Fruit fly (Drosophila melanogaster) whole organism, embryonic: ENCODE data around the gene Rab9.

Source experiments
- Ada2b ChIP-seq: fragments of 200-800 bp; sonication (Bioruptor generic); IDR thresholded peaks from 2 replicates; pipeline ENCODE4 v1.3.6; 2022; ENCODE audit warnings: missing biosample characterization, missing genetic modification characterization
- Aef1 ChIP-seq: fragments of 200-800 bp; sonication (Bioruptor generic); IDR thresholded peaks from 3 replicates; pipeline ENCODE4 v1.3.6; 2022; ENCODE audit warnings: missing biosample characterization, missing genetic modification characterization
- B-H2 ChIP-seq: fragments of 200-800 bp; sonication (Bioruptor generic); optimal IDR thresholded peaks from 2 replicates; lab custom pipeline; 2018; ENCODE audit warnings: missing biosample characterization, mild to moderate bottlenecking, missing genetic modification characterization
- BEAF-32 ChIP-seq: fragments of 200-800 bp; sonication (Bioruptor generic); optimal IDR thresholded peaks from 3 replicates; lab custom pipeline; 2017; ENCODE audit warnings: missing biosample characterization, missing genetic modification characterization, mild to moderate bottlenecking, moderate library complexity, missing genetic modification reagents
- Bdp1 ChIP-seq: fragments of 200-800 bp; sonication (Bioruptor generic); optimal IDR thresholded peaks from 3 replicates; lab custom pipeline; 2016; ENCODE audit warnings: missing biosample characterization, missing genetic modification characterization
- Bgb ChIP-seq: fragments of 200-800 bp; sonication (Bioruptor generic); IDR thresholded peaks from 2 replicates; pipeline ENCODE4 v1.3.6; 2022; ENCODE audit warnings: missing biosample characterization, missing genetic modification characterization; ENCODE audit not compliant: partially characterized antibody
- CG10209 ChIP-seq: fragments of 200-800 bp; sonication (Bioruptor generic); optimal IDR thresholded peaks from 3 replicates; lab custom pipeline; 2017; ENCODE audit warnings: missing biosample characterization, mild to moderate bottlenecking, missing genetic modification characterization, missing genetic modification reagents
- CG10267 ChIP-seq: fragments of 200-800 bp; sonication (Bioruptor generic); optimal IDR thresholded peaks from 2 replicates; lab custom pipeline; 2018; ENCODE audit warnings: missing biosample characterization, mild to moderate bottlenecking, missing genetic modification characterization, moderate library complexity
- CG11398 ChIP-seq: fragments of 200-800 bp; sonication (Bioruptor generic); optimal IDR thresholded peaks from 2 replicates; lab custom pipeline; 2016; ENCODE audit warnings: missing biosample characterization, missing genetic modification characterization
- CG12659 ChIP-seq: fragments of 200-800 bp; sonication (Bioruptor generic); optimal IDR thresholded peaks from 3 replicates; lab custom pipeline; 2017; ENCODE audit warnings: mild to moderate bottlenecking, missing biosample characterization, missing genetic modification reagents, missing genetic modification characterization
- CG13287 ChIP-seq: fragments of 200-800 bp; sonication (Bioruptor generic); IDR thresholded peaks from 2 replicates; pipeline ENCODE4 v1.3.6; 2022; ENCODE audit warnings: missing biosample characterization, missing genetic modification characterization; ENCODE audit not compliant: partially characterized antibody
- CG13894 ChIP-seq: fragments of 200-800 bp; sonication (Bioruptor generic); optimal IDR thresholded peaks from 3 replicates; lab custom pipeline; 2018; ENCODE audit warnings: missing biosample characterization, mild to moderate bottlenecking, missing genetic modification characterization, moderate library complexity
- CG14441 ChIP-seq: fragments of 200-800 bp; sonication (Bioruptor generic); IDR thresholded peaks from 2 replicates; pipeline ENCODE4 v1.3.6; 2022; ENCODE audit warnings: missing biosample characterization, missing genetic modification characterization
- CG15073 ChIP-seq: fragments of 200-800 bp; sonication (Bioruptor generic); optimal IDR thresholded peaks from 2 replicates; lab custom pipeline; 2016; ENCODE audit warnings: missing biosample characterization, missing genetic modification characterization
- CG15601 ChIP-seq: fragments of 200-800 bp; sonication (Bioruptor generic); optimal IDR thresholded peaks from 3 replicates; lab custom pipeline; 2019; ENCODE audit warnings: missing biosample characterization, mild to moderate bottlenecking, missing genetic modification characterization, moderate library complexity
- CG16863 ChIP-seq: fragments of 200-800 bp; sonication (Bioruptor generic); optimal IDR thresholded peaks from 3 replicates; lab custom pipeline; 2016; ENCODE audit warnings: missing biosample characterization, missing genetic modification characterization
- CG17829 ChIP-seq: fragments of 200-800 bp; optimal IDR thresholded peaks from 2 replicates; lab custom pipeline; 2019; ENCODE audit warnings: missing biosample characterization, mild to moderate bottlenecking, missing genetic modification characterization, moderate library complexity
- CG18619 ChIP-seq: fragments of 200-800 bp; sonication (Bioruptor generic); optimal IDR thresholded peaks from 3 replicates; lab custom pipeline; 2017; ENCODE audit warnings: missing biosample characterization, mild to moderate bottlenecking, missing genetic modification characterization
- CG31388 ChIP-seq: fragments of 200-800 bp; sonication (Bioruptor generic); optimal IDR thresholded peaks from 2 replicates; lab custom pipeline; 2016; ENCODE audit warnings: missing biosample characterization, missing genetic modification characterization
- CG4360 ChIP-seq: fragments of 200-800 bp; sonication (Bioruptor generic); IDR thresholded peaks from 2 replicates; pipeline ENCODE4 v1.3.6; 2022; ENCODE audit warnings: missing biosample characterization, missing genetic modification characterization
- CG7271 ChIP-seq: fragments of 200-800 bp; sonication (Bioruptor generic); optimal IDR thresholded peaks from 2 replicates; lab custom pipeline; 2018; ENCODE audit warnings: missing biosample characterization, mild to moderate bottlenecking, missing genetic modification characterization, moderate library complexity
- CG7556 ChIP-seq: fragments of 200-800 bp; sonication (Bioruptor generic); optimal IDR thresholded peaks from 2 replicates; lab custom pipeline; 2017; ENCODE audit warnings: missing biosample characterization, mild to moderate bottlenecking, missing genetic modification characterization
- CG7839 ChIP-seq: fragments of 200-800 bp; sonication (Bioruptor generic); optimal IDR thresholded peaks from 3 replicates; lab custom pipeline; 2018; ENCODE audit warnings: missing biosample characterization, mild to moderate bottlenecking, missing genetic modification characterization, moderate library complexity
- CG9609 ChIP-seq: fragments of 200-800 bp; sonication (Bioruptor generic); optimal IDR thresholded peaks from 3 replicates; lab custom pipeline; 2016; ENCODE audit warnings: missing biosample characterization, missing genetic modification characterization
- ERR ChIP-seq: fragments of 200-800 bp; sonication (Bioruptor generic); optimal IDR thresholded peaks from 2 replicates; lab custom pipeline; 2016; ENCODE audit warnings: missing biosample characterization, missing genetic modification characterization
- Mad ChIP-seq: fragments of 200-800 bp; sonication (Bioruptor generic); optimal IDR thresholded peaks from 2 replicates; lab custom pipeline; 2016; ENCODE audit warnings: missing biosample characterization, missing genetic modification characterization
- Nf-YC ChIP-seq: fragments of 200-800 bp; optimal IDR thresholded peaks from 3 replicates; lab custom pipeline; 2019; ENCODE audit warnings: missing biosample characterization, mild to moderate bottlenecking, missing genetic modification characterization, moderate library complexity
- Oli ChIP-seq: fragments of 200-800 bp; sonication (Bioruptor generic); optimal IDR thresholded peaks from 2 replicates; lab custom pipeline; 2018; ENCODE audit warnings: missing biosample characterization, mild to moderate bottlenecking, missing genetic modification characterization, moderate library complexity
- Sin3A ChIP-seq: fragments of >200 bp; optimal IDR thresholded peaks from 2 replicates; lab custom pipeline; 2018
- Usf ChIP-seq: fragments of 200-800 bp; sonication (Bioruptor generic); optimal IDR thresholded peaks from 2 replicates; lab custom pipeline; 2017; ENCODE audit warnings: missing genotype, missing biosample characterization, missing genetic modification characterization
- Xbp1 ChIP-seq: fragments of 200-800 bp; sonication (Bioruptor generic); optimal IDR thresholded peaks from 3 replicates; lab custom pipeline; 2016; ENCODE audit warnings: missing biosample characterization, mild to moderate bottlenecking, missing genetic modification characterization
- amos ChIP-seq: fragments of 200-800 bp; sonication (Bioruptor generic); IDR thresholded peaks from 2 replicates; pipeline ENCODE4 v1.3.6; 2022; ENCODE audit warnings: missing biosample characterization, missing genetic modification characterization; ENCODE audit not compliant: partially characterized antibody
- chinmo ChIP-seq: fragments of 200-800 bp; sonication (Bioruptor generic); IDR thresholded peaks from 4 replicates; pipeline ENCODE4 v1.3.6; 2022; ENCODE audit warnings: missing biosample characterization, missing genetic modification characterization; ENCODE audit not compliant: partially characterized antibody
- chn ChIP-seq: fragments of 200-800 bp; sonication (Bioruptor generic); optimal IDR thresholded peaks from 2 replicates; lab custom pipeline; 2016; ENCODE audit warnings: missing biosample characterization, missing genetic modification characterization
- croc ChIP-seq: fragments of 200-800 bp; sonication (Bioruptor generic); conservative IDR thresholded peaks from 3 replicates; pipeline ENCODE4 v1.3.6; 2022; ENCODE audit warnings: missing biosample characterization, missing genetic modification characterization
- gfzf ChIP-seq: fragments of 200-800 bp; sonication (Bioruptor generic); optimal IDR thresholded peaks from 2 replicates; lab custom pipeline; 2016; ENCODE audit warnings: missing biosample characterization, mild to moderate bottlenecking, missing genetic modification characterization, moderate library complexity
- insv ChIP-seq, 2 experiments: fragments of 200-800 bp; sonication (Bioruptor generic); optimal IDR thresholded peaks; 3 replicates each; lab custom pipeline; 2016 to 2018; ENCODE audit warnings: missing biosample characterization in 2 of 2, missing genetic modification characterization in 2 of 2
- kah ChIP-seq: fragments of 200-800 bp; sonication (Bioruptor generic); optimal IDR thresholded peaks from 2 replicates; lab custom pipeline; 2018; ENCODE audit warnings: missing biosample characterization, mild to moderate bottlenecking, missing genetic modification characterization
- nau ChIP-seq: fragments of 200-800 bp; sonication (Bioruptor generic); optimal IDR thresholded peaks from 3 replicates; lab custom pipeline; 2017; ENCODE audit warnings: missing biosample characterization, mild to moderate bottlenecking, missing genetic modification characterization, missing genetic modification reagents
- nmo ChIP-seq: fragments of 200-800 bp; sonication (Bioruptor generic); optimal IDR thresholded peaks from 2 replicates; lab custom pipeline; 2018; ENCODE audit warnings: missing biosample characterization, mild to moderate bottlenecking, missing genetic modification characterization, moderate library complexity
- p53 ChIP-seq: fragments of 200-800 bp; sonication (Bioruptor generic); optimal IDR thresholded peaks from 2 replicates; lab custom pipeline; 2016; ENCODE audit warnings: missing biosample characterization, missing genetic modification characterization
- pb ChIP-seq: fragments of 200-800 bp; sonication (Bioruptor generic); optimal IDR thresholded peaks from 3 replicates; lab custom pipeline; 2016; ENCODE audit warnings: missing biosample characterization, missing genetic modification characterization
- pzg ChIP-seq: fragments of 200-800 bp; sonication (Bioruptor generic); optimal IDR thresholded peaks from 3 replicates; lab custom pipeline; 2018; ENCODE audit warnings: missing biosample characterization, mild to moderate bottlenecking, missing genetic modification characterization, moderate library complexity
- sim ChIP-seq: fragments of 200-800 bp; sonication (Bioruptor generic); IDR thresholded peaks from 2 replicates; pipeline ENCODE4 v1.3.6; 2022; ENCODE audit warnings: missing biosample characterization, missing genetic modification characterization
- stwl ChIP-seq: fragments of 200-800 bp; sonication (Bioruptor generic); optimal IDR thresholded peaks from 3 replicates; lab custom pipeline; 2018; ENCODE audit warnings: missing biosample characterization, mild to moderate bottlenecking, missing genetic modification characterization, moderate library complexity
- sug ChIP-seq: fragments of 200-800 bp; optimal IDR thresholded peaks from 2 replicates; lab custom pipeline; 2019; ENCODE audit warnings: missing biosample characterization, mild to moderate bottlenecking, missing genetic modification characterization, moderate library complexity
- tap ChIP-seq: fragments of 200-800 bp; optimal IDR thresholded peaks from 3 replicates; lab custom pipeline; 2019; ENCODE audit warnings: missing biosample characterization, mild to moderate bottlenecking, missing genetic modification characterization, moderate library complexity
- twi ChIP-seq: fragments of 200-800 bp; optimal IDR thresholded peaks from 2 replicates; lab custom pipeline; 2019; ENCODE audit warnings: missing biosample characterization, mild to moderate bottlenecking, missing genetic modification characterization, moderate library complexity
- zen ChIP-seq: fragments of 200-800 bp; sonication (Bioruptor generic); optimal IDR thresholded peaks from 3 replicates; lab custom pipeline; 2018; ENCODE audit warnings: missing biosample characterization, mild to moderate bottlenecking, missing genetic modification characterization, moderate library complexity
- zfh1 ChIP-seq: fragments of 200-800 bp; sonication (Bioruptor generic); IDR thresholded peaks from 3 replicates; pipeline ENCODE4 v1.3.6; 2022; ENCODE audit warnings: missing biosample characterization, missing genetic modification characterization

Gene Rab9

dm6 chr2L:19453381-19453780, 21.0 kb downstream of the Rab9 start, which contains the start of gene Top2 (continued):
- TF ChIP-seq amos (GFP tag; lab: Robert Waterston, UW), result peak; percentile 91
- peak; percentile 18 for TF ChIP-seq CG7271 (tag; lab: Kevin White, UChicago)
- TF ChIP-seq CG31388 (GFP tag; lab: Kevin White, UChicago), result no peak
- no peak for TF ChIP-seq Oli (tag; lab: Kevin White, UChicago)
- no peak for TF ChIP-seq CG16863 (GFP tag; lab: Kevin White, UChicago)
- peak; percentile 8 for TF ChIP-seq twi
- TF ChIP-seq Usf (GFP tag; lab: Kevin White, UChicago), result peak; percentile 81
- peak; percentile 71 for TF ChIP-seq p53 (GFP tag; lab: Kevin White, UChicago)
- TF ChIP-seq chn (GFP tag; lab: Kevin White, UChicago), result peak; percentile 25
- peak; percentile 90 for TF ChIP-seq CG10267 (tag; lab: Kevin White, UChicago)
- TF ChIP-seq nmo, result peak; percentile 70
- TF ChIP-seq Xbp1 (GFP tag; lab: Kevin White, UChicago), result peak; percentile 51
- TF ChIP-seq CG7839 (tag; lab: Kevin White, UChicago), result peak; percentile 14
- TF ChIP-seq CG15073, result no peak
- TF ChIP-seq CG10209 (GFP tag; lab: Kevin White, UChicago), result no peak
- TF ChIP-seq CG11398 (GFP tag; lab: Kevin White, UChicago), result no peak
- peak; percentile 89 for TF ChIP-seq stwl (tag; lab: Kevin White, UChicago)
- peak; percentile 27; the same call in 1 of the 2 replicates for TF ChIP-seq Ada2b
- peak; percentile 14 for TF ChIP-seq Nf-YC (tag; lab: Kevin White, UChicago)
- TF ChIP-seq CG4360 (GFP tag; lab: Robert Waterston, UW), result no peak
- TF ChIP-seq ERR (GFP tag; lab: Kevin White, UChicago), result peak; percentile 13
- peak; percentile 92 for TF ChIP-seq BEAF-32 (GFP tag; lab: Kevin White, UChicago)
- no peak for TF ChIP-seq CG7556 (GFP tag; lab: Kevin White, UChicago)
- peak; percentile 74 for TF ChIP-seq CG17829
- TF ChIP-seq Mad (GFP tag; lab: Kevin White, UChicago), result peak; percentile 58
- peak; percentile 54 for TF ChIP-seq B-H2 (GFP tag; lab: Kevin White, UChicago)
- TF ChIP-seq Bgb, result peak; percentile 91
- TF ChIP-seq CG12659 (GFP tag; lab: Kevin White, UChicago), result peak; percentile 79
- TF ChIP-seq Bdp1 (GFP tag; lab: Kevin White, UChicago), result peak; percentile 10
- no peak for TF ChIP-seq croc (GFP tag; lab: Robert Waterston, UW)
- peak; percentile 97 for TF ChIP-seq pzg (GFP tag; lab: Kevin White, UChicago)
- peak; percentile 72; the same call in 2 of the 4 replicates for TF ChIP-seq chinmo (GFP tag; lab: Robert Waterston, UW)
- peak; percentile 28 for TF ChIP-seq CG9609 (GFP tag; lab: Kevin White, UChicago)
- TF ChIP-seq CG14441 (GFP tag; lab: Robert Waterston, UW), result no peak
- TF ChIP-seq insv (GFP tag; optimal IDR thresholded peaks at IDR 0.05; lab: Kevin White, UChicago), result peak in 1 of 2 experiments; percentile 53
- TF ChIP-seq CG15601 (tag; lab: Kevin White, UChicago), result peak; percentile 36
- peak; percentile 92 for TF ChIP-seq CG13287 (GFP tag; lab: Robert Waterston, UW)
- no peak for TF ChIP-seq CG18619 (GFP tag; lab: Kevin White, UChicago)
- peak; percentile 48 for TF ChIP-seq zen (tag; lab: Kevin White, UChicago)
- TF ChIP-seq sug, result peak; percentile 38
- no peak for TF ChIP-seq nau (GFP tag; lab: Kevin White, UChicago)
- peak; percentile 37 for TF ChIP-seq pb (GFP tag; lab: Kevin White, UChicago)
- no peak for TF ChIP-seq tap
- peak; percentile 41 for TF ChIP-seq Sin3A
- TF ChIP-seq gfzf (GFP tag; lab: Kevin White, UChicago), result peak; percentile 61
- peak; percentile 37; the same call in 1 of the 3 replicates for TF ChIP-seq zfh1
- no peak for TF ChIP-seq sim (GFP tag; lab: Robert Waterston, UW)
- peak; percentile 39 for TF ChIP-seq Aef1 (GFP tag; lab: Robert Waterston, UW)
- peak; percentile 58 for TF ChIP-seq CG13894 (tag; lab: Kevin White, UChicago)
- TF ChIP-seq kah, result no peak
